Worm (Caenorhabditis elegans) whole organism, L2 larva: ENCODE data around the gene srh-213.

Experiments used
- dmd-4 ChIP-seq: sonication (generic microtip); optimal IDR thresholded peaks from 2 replicates; lab custom pipeline; 2017; ENCODE audit warnings: missing biosample characterization, missing genetic modification characterization
- lsy-2 ChIP-seq, 2 experiments: fragments of 150-350 bp in 1 of 2; sonication (generic microtip) in 1 of 2; optimal IDR thresholded peaks; 2 replicates each; lab custom pipeline; 2014 to 2017; ENCODE audit warnings: missing biosample characterization in 2 of 2, missing genetic modification characterization in 2 of 2
- mab-5 ChIP-seq: fragments of 150-350 bp; optimal IDR thresholded peaks from 2 replicates; lab custom pipeline; 2014; ENCODE audit warnings: missing biosample characterization, missing genetic modification characterization
- nhr-11 ChIP-seq: fragments of 150-350 bp; optimal IDR thresholded peaks from 2 replicates; lab custom pipeline; 2014; ENCODE audit warnings: missing biosample characterization, missing genetic modification characterization
- nhr-12 ChIP-seq: fragments of 150-350 bp; optimal IDR thresholded peaks from 2 replicates; lab custom pipeline; 2014; ENCODE audit warnings: missing biosample characterization, missing genetic modification characterization
- snpc-4 ChIP-seq: fragments of 150-350 bp; optimal IDR thresholded peaks from 2 replicates; lab custom pipeline; 2014; ENCODE audit warnings: missing biosample characterization, missing genetic modification characterization
- unc-62 ChIP-seq: fragments of 150-350 bp; optimal IDR thresholded peaks from 2 replicates; lab custom pipeline; 2014; ENCODE audit warnings: missing biosample characterization, missing genetic modification reagents, missing genetic modification characterization
- ztf-11 ChIP-seq: sonication (generic microtip); optimal IDR thresholded peaks from 2 replicates; lab custom pipeline; 2017; ENCODE audit warnings: missing biosample characterization, missing genetic modification characterization

ce11 chrV:3548798-3549197 is 46.0 kb downstream of the srh-213 start, which contains the start of gene srw-130:
- TF ChIP-seq nhr-11 (tag; lab: Kevin White, UChicago) (no peak), unc-62 (GFP tag; lab: Kevin White, UChicago) (no peak), mab-5 (tag; lab: Kevin White, UChicago) (no peak), lsy-2 (tag; optimal IDR thresholded peaks at IDR 0.05; lab: Kevin White, UChicago) (no peak), ztf-11 (tag; lab: Kevin White, UChicago) (no peak), snpc-4 (no peak), dmd-4 (no peak), nhr-12 (tag; lab: Kevin White, UChicago) (no peak)
